Worm (Caenorhabditis elegans): Measurements from ENCODE around the gene R144.6.

Gene R144.6

DNA sequence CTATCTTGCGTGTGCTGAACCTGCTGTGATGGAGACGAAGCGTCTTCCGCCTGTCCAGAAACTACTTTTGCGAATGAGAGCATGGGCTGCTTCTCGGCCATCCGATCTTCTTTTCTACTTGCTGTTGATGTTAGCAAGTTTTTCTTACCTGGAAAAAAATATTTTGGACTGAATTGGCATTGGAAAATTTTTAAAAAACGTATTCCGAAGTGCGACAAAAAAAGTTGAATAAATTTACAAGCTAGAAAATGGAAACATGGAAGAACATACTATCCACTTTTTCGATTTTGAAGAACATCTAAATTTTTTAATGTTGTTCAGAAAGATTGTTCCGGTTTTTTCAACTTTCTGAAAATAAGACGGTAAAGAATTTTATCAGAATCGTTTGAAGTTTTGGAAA is 13.0 kb upstream of the R144.6 start, which contains the start of gene larp-1:
TSS of gene larp-1 (minus strand) at position 101 of the 400 bp plus-strand sequence.
- TF ChIP-seq nhr-129 (tag; optimal IDR thresholded peaks at IDR 0.05) (no peak), ama-1 (optimal IDR thresholded peaks at IDR 0.05) (no peak), sma-3 (GFP tag; optimal IDR thresholded peaks at IDR 0.05) (no peak), lin-39 (tag; optimal IDR thresholded peaks at IDR 0.05) (no peak), ztf-11 (tag; optimal IDR thresholded peaks at IDR 0.05) (no peak), aly-2 (tag; optimal IDR thresholded peaks at IDR 0.05) (no peak), egl-27 (tag; optimal IDR thresholded peaks at IDR 0.05) (no peak), nhr-77 (tag; optimal IDR thresholded peaks at IDR 0.05) (no peak), nhr-10 (tag; optimal IDR thresholded peaks at IDR 0.05) (no peak), zag-1 (tag; optimal IDR thresholded peaks at IDR 0.05) (no peak), ceh-16 (tag; optimal IDR thresholded peaks at IDR 0.05) (no peak), R02D3.7 (tag; optimal IDR thresholded peaks at IDR 0.05) (no peak), mbf-1 (tag; optimal IDR thresholded peaks at IDR 0.05) (no peak), gmeb-1 (tag; optimal IDR thresholded peaks at IDR 0.05) (no peak)

DNA sequence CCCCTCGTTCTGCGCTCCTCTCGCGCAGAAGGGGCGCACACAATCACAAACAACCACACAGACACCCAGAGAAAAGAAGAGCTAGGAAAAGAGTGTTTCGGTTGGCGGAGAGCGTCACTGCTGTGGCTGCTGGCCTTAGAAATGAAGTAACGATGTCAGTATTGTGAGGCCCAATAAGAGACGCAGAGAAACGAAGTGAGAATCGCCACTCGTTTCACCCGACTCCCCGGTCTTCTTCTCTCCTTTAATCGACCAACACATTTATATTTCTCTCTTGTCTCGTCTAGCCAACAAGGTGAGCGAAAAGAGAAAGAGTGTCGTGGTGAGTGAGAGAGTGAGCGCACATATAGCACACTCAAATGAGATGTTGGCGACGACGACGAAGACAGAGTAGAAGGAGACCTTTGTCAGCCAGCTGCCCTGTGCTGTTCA is 9.4 kb upstream of the R144.6 start:
- TF ChIP-seq nhr-25 (tag; optimal IDR thresholded peaks at IDR 0.05) (peak; percentile 82), skn-1 (tag; optimal IDR thresholded peaks at IDR 0.05) (no peak), nhr-6 (tag; optimal IDR thresholded peaks at IDR 0.05) (peak; percentile 77), alr-1 (tag; optimal IDR thresholded peaks at IDR 0.05) (peak; percentile 88), mdl-1 (tag; optimal IDR thresholded peaks at IDR 0.05) (peak; percentile 26 to 71), egl-27 (tag; optimal IDR thresholded peaks at IDR 0.05) (peak; percentile 58), unc-39 (tag; optimal IDR thresholded peaks at IDR 0.05) (no peak), elt-3 (tag; optimal IDR thresholded peaks at IDR 0.05) (no peak), ztf-4 (tag; optimal IDR thresholded peaks at IDR 0.05) (peak; percentile 79), lin-11 (tag; optimal IDR thresholded peaks at IDR 0.05) (peak; percentile 84), sma-9 (GFP tag; optimal IDR thresholded peaks at IDR 0.05) (peak; percentile 58), sma-9 (tag; optimal IDR thresholded peaks at IDR 0.05) (no peak), mab-5 (tag; optimal IDR thresholded peaks at IDR 0.05) (peak; percentile 76), crh-2 (tag; optimal IDR thresholded peaks at IDR 0.05) (peak; percentile 95), unc-55 (GFP tag; optimal IDR thresholded peaks at IDR 0.05) (peak; percentile 91), nhr-21 (tag; optimal IDR thresholded peaks at IDR 0.05) (peak; percentile 68), fos-1 (tag; optimal IDR thresholded peaks at IDR 0.05) (peak; percentile 91), Y55F3AM.14 (GFP tag; optimal IDR thresholded peaks at IDR 0.05) (peak; percentile 74), nhr-129 (tag; optimal IDR thresholded peaks at IDR 0.05) (peak; percentile 98), sma-3 (GFP tag; optimal IDR thresholded peaks at IDR 0.05) (peak; percentile 71), ceh-82 (tag; optimal IDR thresholded peaks at IDR 0.05) (peak; percentile 70), lin-39 (tag; optimal IDR thresholded peaks at IDR 0.05) (no peak), nhr-10 (tag; optimal IDR thresholded peaks at IDR 0.05) (peak; percentile 65), F13H6.1 (tag; optimal IDR thresholded peaks at IDR 0.05) (peak; percentile 94), gmeb-1 (tag; optimal IDR thresholded peaks at IDR 0.05) (peak; percentile 68), dmd-4 (tag; optimal IDR thresholded peaks at IDR 0.05) (no peak), nhr-237 (tag; optimal IDR thresholded peaks at IDR 0.05) (no peak), aly-2 (tag; optimal IDR thresholded peaks at IDR 0.05) (no peak), ZK546.5 (tag; optimal IDR thresholded peaks at IDR 0.05) (no peak), ztf-1 (GFP tag; conservative IDR thresholded peaks at IDR 0.05) (no peak), sem-4 (tag; optimal IDR thresholded peaks at IDR 0.05) (peak; percentile 89), snpc-4 (tag; optimal IDR thresholded peaks at IDR 0.05) (peak; percentile 45), lsy-2 (tag; optimal IDR thresholded peaks at IDR 0.05) (peak; percentile 69 to 90), nhr-11 (tag; optimal IDR thresholded peaks at IDR 0.05) (no peak), ceh-16 (tag; optimal IDR thresholded peaks at IDR 0.05) (peak; percentile 80), blmp-1 (tag; optimal IDR thresholded peaks at IDR 0.05; ENCODE audit: insufficient read depth) (peak; percentile 17), C34F6.9 (tag; optimal IDR thresholded peaks at IDR 0.05) (peak; percentile 97), lin-13 (GFP tag; optimal IDR thresholded peaks at IDR 0.05) (peak; percentile 86), zag-1 (tag; optimal IDR thresholded peaks at IDR 0.05) (peak; percentile 91), R02D3.7 (tag; optimal IDR thresholded peaks at IDR 0.05) (no peak)

Data from whole organism, L2 larva.